Worm (Caenorhabditis elegans) whole organism, L1 larva: Measurements from ENCODE around the gene odd-1.
A peak's percentile ranks its signal among the peaks of the same experiment; 100 is the strongest.

Source experiments
- C04F5.9 ChIP-seq: sonication (generic microtip); optimal IDR thresholded peaks from 2 replicates; lab custom pipeline; 2016; ENCODE audit warnings: missing genetic modification characterization, missing compliant biosample characterization
- C16A3.4 ChIP-seq: fragments of 150-350 bp; optimal IDR thresholded peaks from 2 replicates; lab custom pipeline; 2014; ENCODE audit warnings: missing biosample characterization, missing genetic modification characterization
- F16B12.6 ChIP-seq: fragments of 150-350 bp; optimal IDR thresholded peaks from 2 replicates; lab custom pipeline; 2014; ENCODE audit warnings: missing biosample characterization, missing genetic modification characterization
- aly-2 ChIP-seq: fragments of 150-350 bp; optimal IDR thresholded peaks from 2 replicates; lab custom pipeline; 2014; ENCODE audit warnings: missing biosample characterization, missing genetic modification characterization
- blmp-1 ChIP-seq: fragments of 150-350 bp; optimal IDR thresholded peaks from 2 replicates; lab custom pipeline; 2014; ENCODE audit warnings: missing biosample characterization, missing genetic modification characterization
- ceh-82 ChIP-seq, 3 experiments: fragments of 150-350 bp in 1 of 3; sonication (generic microtip) in 2 of 3; optimal IDR thresholded peaks; 2 replicates each; lab custom pipeline; 2014 to 2017; ENCODE audit warnings: missing biosample characterization in 3 of 3, missing genetic modification characterization in 3 of 3
- ces-1 ChIP-seq: fragments of 150-350 bp; optimal IDR thresholded peaks from 2 replicates; lab custom pipeline; 2014; ENCODE audit warnings: missing biosample characterization, missing genetic modification reagents, missing genetic modification characterization
- dpl-1 ChIP-seq, 3 experiments: fragments of 150-350 bp in 2 of 3; sonication (generic microtip) in 1 of 3; optimal IDR thresholded peaks; 2 replicates each; lab custom pipeline; 2014 to 2017; ENCODE audit warnings: missing biosample characterization in 3 of 3, missing genetic modification characterization in 3 of 3, missing genetic modification reagents in 3 of 3
- efl-1 ChIP-seq, 4 experiments: fragments of 150-350 bp; optimal IDR thresholded peaks in 3 of 4; peaks in 1 of 4; 1 replicate in 1 of 4; 2 replicates in 3 of 4; lab custom pipeline; 2014; ENCODE audit warnings: missing biosample characterization in 2 of 4, missing genetic modification characterization in 2 of 4, missing genetic modification reagents in 2 of 4
- elt-3 ChIP-seq, 6 experiments: fragments of 150-350 bp in 1 of 6; sonication (generic microtip); optimal IDR thresholded peaks; 2 replicates each; lab custom pipeline; 2017 to 2018; ENCODE audit warnings: missing biosample characterization in 6 of 6, missing genetic modification characterization in 6 of 6, inconsistent platforms in 1 of 6
- ets-5 ChIP-seq: fragments of 200-800 bp; sonication (Bioruptor generic); IDR thresholded peaks from 2 replicates; pipeline ENCODE4 v1.3.6; 2022; ENCODE audit warnings: missing genetic modification characterization, missing compliant biosample characterization
- fkh-10 ChIP-seq: sonication (generic microtip); optimal IDR thresholded peaks from 2 replicates; lab custom pipeline; 2017; ENCODE audit warnings: missing biosample characterization, missing genetic modification reagents, missing genetic modification characterization
- fkh-8 ChIP-seq: sonication (generic microtip); optimal IDR thresholded peaks from 2 replicates; lab custom pipeline; 2016; ENCODE audit warnings: mild to moderate bottlenecking, missing genetic modification characterization, missing compliant biosample characterization
- fos-1 ChIP-seq: fragments of 150-350 bp; optimal IDR thresholded peaks from 2 replicates; lab custom pipeline; 2014; ENCODE audit warnings: missing biosample characterization, missing genetic modification characterization
- hlh-17 ChIP-seq: fragments of 200-800 bp; sonication (Bioruptor generic); optimal IDR thresholded peaks from 2 replicates; lab custom pipeline; 2018; ENCODE audit warnings: missing genetic modification characterization, mild to moderate bottlenecking, missing compliant biosample characterization, moderate library complexity, borderline replicate concordance
- jun-1 ChIP-seq: fragments of 150-350 bp; optimal IDR thresholded peaks from 2 replicates; lab custom pipeline; 2014; ENCODE audit warnings: missing biosample characterization, missing genetic modification reagents, missing genetic modification characterization
- lin-14 ChIP-seq: fragments of 200-800 bp; sonication (Bioruptor generic); optimal IDR thresholded peaks from 2 replicates; lab custom pipeline; 2018; ENCODE audit warnings: mild to moderate bottlenecking, missing genetic modification characterization, moderate library complexity, missing compliant biosample characterization
- lin-15B ChIP-seq: fragments of 150-350 bp; sonication (generic microtip); optimal IDR thresholded peaks from 3 replicates; lab custom pipeline; 2014; ENCODE audit warnings: missing biosample characterization, missing genetic modification characterization
- lin-35 ChIP-seq, 2 experiments: fragments of 150-350 bp; optimal IDR thresholded peaks; 2 replicates each; lab custom pipeline; 2014; ENCODE audit warnings: missing biosample characterization in 2 of 2, missing genetic modification characterization in 2 of 2, missing genetic modification reagents in 2 of 2
- lir-3 ChIP-seq: sonication (generic microtip); optimal IDR thresholded peaks from 2 replicates; lab custom pipeline; 2016; ENCODE audit warnings: mild to moderate bottlenecking, missing genetic modification characterization, moderate library complexity, missing compliant biosample characterization; ENCODE audit not compliant: poor library complexity
- lsy-2 ChIP-seq, 2 experiments: fragments of 150-350 bp; optimal IDR thresholded peaks; 2 replicates each; lab custom pipeline; 2014; ENCODE audit warnings: missing biosample characterization in 2 of 2, missing genetic modification characterization in 2 of 2
- mab-9 ChIP-seq: fragments of 200-800 bp; sonication (Bioruptor generic); IDR thresholded peaks from 2 replicates; pipeline ENCODE4 v1.3.6; 2022; ENCODE audit warnings: missing genetic modification reagents, missing genetic modification characterization, missing compliant biosample characterization
- mdl-1 ChIP-seq, 2 experiments: fragments of 150-350 bp; optimal IDR thresholded peaks; 2 replicates each; lab custom pipeline; 2014 to 2017; ENCODE audit warnings: missing biosample characterization in 2 of 2, missing genetic modification characterization in 2 of 2, inconsistent platforms in 1 of 2
- mep-1 ChIP-seq: fragments of 150-350 bp; optimal IDR thresholded peaks from 2 replicates; lab custom pipeline; 2014; ENCODE audit warnings: missing biosample characterization, missing genetic modification characterization
- nhr-19 ChIP-seq: fragments of 200-800 bp; sonication (Bioruptor generic); conservative IDR thresholded peaks from 2 replicates; pipeline ENCODE4 v1.3.6; 2022; ENCODE audit warnings: missing genetic modification characterization, missing compliant biosample characterization
- nhr-20 ChIP-seq: sonication (generic microtip); optimal IDR thresholded peaks from 2 replicates; lab custom pipeline; 2016; ENCODE audit warnings: mild to moderate bottlenecking, missing genetic modification characterization, missing compliant biosample characterization
- nhr-237 ChIP-seq: fragments of 150-350 bp; optimal IDR thresholded peaks from 2 replicates; lab custom pipeline; 2014; ENCODE audit warnings: missing biosample characterization, missing genetic modification characterization
- nhr-47 ChIP-seq: sonication (generic microtip); optimal IDR thresholded peaks from 2 replicates; lab custom pipeline; 2016; ENCODE audit warnings: mild to moderate bottlenecking, missing genetic modification characterization, moderate library complexity, missing compliant biosample characterization
- nhr-71 ChIP-seq: sonication (generic microtip); optimal IDR thresholded peaks from 2 replicates; lab custom pipeline; 2016; ENCODE audit warnings: mild to moderate bottlenecking, missing genetic modification characterization, moderate library complexity, missing compliant biosample characterization
- nhr-85 ChIP-seq: sonication (generic microtip); peaks from one replicate; lab custom pipeline; 2016; ENCODE audit warnings: missing genetic modification characterization, inconsistent platforms, missing compliant biosample characterization
- pax-3 ChIP-seq: fragments of 200-800 bp; sonication (Bioruptor generic); optimal IDR thresholded peaks from 2 replicates; lab custom pipeline; 2018; ENCODE audit warnings: mild to moderate bottlenecking, missing genetic modification characterization, moderate library complexity, missing compliant biosample characterization
- pqm-1 ChIP-seq: sonication (generic microtip); optimal IDR thresholded peaks from 3 replicates; lab custom pipeline; 2017; ENCODE audit warnings: missing biosample characterization, missing genetic modification characterization
- rnt-1 ChIP-seq: sonication (generic microtip); optimal IDR thresholded peaks from 2 replicates; lab custom pipeline; 2016; ENCODE audit warnings: mild to moderate bottlenecking, missing genetic modification characterization, moderate library complexity, missing compliant biosample characterization
- skn-1 ChIP-seq: fragments of 150-350 bp; optimal IDR thresholded peaks from 2 replicates; lab custom pipeline; 2014; ENCODE audit warnings: missing biosample characterization, missing genetic modification characterization
- snu-23 ChIP-seq: sonication (generic microtip); optimal IDR thresholded peaks from 2 replicates; lab custom pipeline; 2016; ENCODE audit warnings: missing genetic modification characterization, missing compliant biosample characterization
- swsn-7 ChIP-seq: sonication (generic microtip); optimal IDR thresholded peaks from 2 replicates; lab custom pipeline; 2016; ENCODE audit warnings: missing genetic modification characterization, missing compliant biosample characterization
- unc-130 ChIP-seq: fragments of 150-350 bp; optimal IDR thresholded peaks from 2 replicates; lab custom pipeline; 2017; ENCODE audit warnings: missing biosample characterization, missing genetic modification characterization, inconsistent platforms
- unc-86 ChIP-seq: sonication (generic microtip); optimal IDR thresholded peaks from 2 replicates; lab custom pipeline; 2016; ENCODE audit warnings: missing genetic modification characterization, missing compliant biosample characterization
- unc-98 ChIP-seq: fragments of 200-800 bp; sonication (Bioruptor generic); IDR thresholded peaks from 2 replicates; pipeline ENCODE4 v1.3.6; 2022; ENCODE audit warnings: missing genetic modification characterization, missing compliant biosample characterization
- xbp-1 ChIP-seq: sonication (generic microtip); optimal IDR thresholded peaks from 2 replicates; lab custom pipeline; 2016; ENCODE audit warnings: missing genetic modification characterization, missing compliant biosample characterization

odd-1 gene

DNA sequence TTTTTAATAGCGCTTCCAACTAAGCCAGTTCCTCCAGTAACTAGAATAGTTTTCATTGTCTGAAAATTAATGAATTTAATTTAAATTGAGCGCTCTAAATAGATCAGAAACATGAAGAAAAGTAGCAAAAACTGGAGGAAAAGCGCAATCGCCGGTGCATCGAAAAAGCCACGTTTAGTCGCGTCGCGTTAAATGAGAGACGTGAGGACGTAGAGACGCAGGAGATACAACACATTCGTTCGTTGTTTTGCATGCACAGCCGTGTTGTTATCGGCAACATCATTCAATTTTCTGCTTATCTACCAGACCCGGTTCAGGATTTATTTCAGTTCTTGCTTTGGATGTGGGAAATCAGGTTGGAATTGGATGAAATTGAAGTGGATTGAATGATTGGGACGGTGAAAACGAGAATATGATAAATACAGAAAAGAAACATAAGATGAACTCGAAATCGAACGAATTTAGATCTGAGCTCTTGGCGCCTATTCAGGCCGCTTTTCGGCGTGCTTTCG lies 40.7 kb upstream of the odd-1 start, which contains the start of gene ger-1:
Gene ger-1, minus strand, starts transcription at position 93 of the 512 bp plus-strand sequence.
- TF ChIP-seq skn-1 (tag; lab: Kevin White, UChicago) (no peak), dpl-1 (GFP tag; optimal IDR thresholded peaks at IDR 0.05; lab: Kevin White, UChicago) (peak in 1 of 3 experiments; percentile 3), C04F5.9 (tag; lab: Kevin White, UChicago) (no peak), ces-1 (GFP tag; lab: Kevin White, UChicago) (no peak), unc-98 (GFP tag; lab: Robert Waterston, UW) (no peak), efl-1 (optimal IDR thresholded peaks at IDR 0.05; lab: Kevin White, UChicago) (no peak), efl-1 (GFP tag; optimal IDR thresholded peaks at IDR 0.05 in 1 of 2; lab: Kevin White, UChicago) (peak in 1 of 2 experiments; percentile 93), fos-1 (no peak), fkh-10 (GFP tag; lab: Kevin White, UChicago) (no peak), lin-35 (GFP tag; optimal IDR thresholded peaks at IDR 0.05; lab: Kevin White, UChicago) (peak in 1 of 2 experiments; percentile 13), elt-3 (tag; optimal IDR thresholded peaks at IDR 0.05; lab: Kevin White, UChicago) (no peak), pax-3 (tag; lab: Kevin White, UChicago) (no peak), ets-5 (GFP tag; lab: Robert Waterston, UW) (no peak), pqm-1 (tag; lab: Kevin White, UChicago) (no peak)

DNA sequence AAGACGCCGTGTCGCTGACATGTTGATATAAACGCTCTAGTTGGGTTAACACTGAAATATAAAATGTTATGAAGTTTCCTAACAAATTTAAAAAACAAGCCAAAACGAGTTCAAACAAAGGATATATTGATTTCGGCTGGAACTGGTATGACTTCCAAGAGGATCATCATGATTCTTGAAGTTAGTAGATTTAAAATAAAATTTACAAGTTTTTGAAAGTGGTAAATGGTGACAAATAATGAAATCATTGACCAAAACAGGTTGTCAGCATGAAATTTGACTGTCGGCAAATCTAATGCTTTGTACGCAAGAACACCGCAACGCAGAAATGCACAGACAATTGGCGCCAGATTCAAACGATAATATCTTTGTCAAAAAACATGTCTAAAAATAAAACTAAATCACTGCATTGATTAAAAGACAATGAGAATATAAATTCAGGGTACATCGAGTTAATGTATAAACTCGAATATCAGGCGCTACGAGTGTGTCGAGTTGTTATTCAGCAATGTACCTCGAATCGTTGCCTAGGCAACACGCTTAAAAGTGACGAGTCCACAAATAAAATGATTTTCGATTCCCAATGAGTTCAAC lies 39.5 kb upstream of the odd-1 start, which contains the start of the genes ubc-18 and R01H2.8:
Gene ubc-18, minus strand, starts transcription at position 51 of the 594 bp plus-strand sequence.
Gene R01H2.8, plus strand, starts transcription at position 544 of the 594 bp plus-strand sequence.
- TF ChIP-seq ets-5 (GFP tag; lab: Robert Waterston, UW) (no peak), nhr-19 (GFP tag; lab: Robert Waterston, UW) (peak; percentile 27; the same call in 1 of the 2 replicates), nhr-20 (tag; lab: Kevin White, UChicago) (peak; percentile 41), unc-86 (tag; lab: Kevin White, UChicago) (no peak), mep-1 (peak; percentile 62), mdl-1 (tag; optimal IDR thresholded peaks at IDR 0.05; lab: Kevin White, UChicago) (peak in 1 of 2 experiments; percentile 38), swsn-7 (tag; lab: Kevin White, UChicago) (peak; percentile 32), C16A3.4 (tag; lab: Kevin White, UChicago) (peak; percentile 46), lir-3 (tag; lab: Kevin White, UChicago) (peak; percentile 11), nhr-47 (tag; lab: Kevin White, UChicago) (peak; percentile 57), aly-2 (tag; lab: Kevin White, UChicago) (peak; percentile 2), blmp-1 (tag; lab: Kevin White, UChicago) (peak; percentile 23), ceh-82 (tag; optimal IDR thresholded peaks at IDR 0.05; lab: Kevin White, UChicago) (peak in 1 of 3 experiments; percentile 51), efl-1 (optimal IDR thresholded peaks at IDR 0.05; lab: Kevin White, UChicago) (peak; percentile 90 to 94), efl-1 (GFP tag; optimal IDR thresholded peaks at IDR 0.05 in 1 of 2; lab: Kevin White, UChicago) (peak; percentile 93 to 99), jun-1 (no peak), mab-9 (GFP tag; lab: Robert Waterston, UW) (no peak), snu-23 (peak; percentile 68), lsy-2 (tag; optimal IDR thresholded peaks at IDR 0.05; lab: Kevin White, UChicago) (peak; percentile 51 to 79), lin-15B (no peak), xbp-1 (tag; lab: Kevin White, UChicago) (peak; percentile 42), skn-1 (tag; lab: Kevin White, UChicago) (peak; percentile 75), fkh-8 (tag; lab: Kevin White, UChicago) (peak; percentile 34), nhr-237 (no peak), unc-130 (peak; percentile 45), nhr-71 (peak; percentile 61), lin-14 (GFP tag; lab: Kevin White, UChicago) (no peak), rnt-1 (tag; lab: Kevin White, UChicago) (peak; percentile 47), nhr-85 (peak; percentile 57), elt-3 (tag; optimal IDR thresholded peaks at IDR 0.05; lab: Kevin White, UChicago) (peak in 1 of 6 experiments; percentile 33), lin-35 (GFP tag; optimal IDR thresholded peaks at IDR 0.05; lab: Kevin White, UChicago) (peak; percentile 93 to 97), F16B12.6 (tag; lab: Kevin White, UChicago) (peak; percentile 88), hlh-17 (GFP tag; lab: Kevin White, UChicago) (no peak), dpl-1 (GFP tag; optimal IDR thresholded peaks at IDR 0.05; lab: Kevin White, UChicago) (peak; percentile 89 to 95 (median 94))
